Worm (Caenorhabditis elegans) whole organism, young adult: ENCODE results near the gene C37C3.18.

Experiments used
- B0019.2 ChIP-seq: fragments of 200-800 bp; sonication (Bioruptor generic); conservative IDR thresholded peaks from 2 replicates; pipeline ENCODE4 v1.3.6; 2022; ENCODE audit warnings: missing genetic modification reagents, missing genetic modification characterization, missing compliant biosample characterization
- D2030.7 ChIP-seq: fragments of 200-800 bp; sonication (Bioruptor generic); IDR thresholded peaks from 2 replicates; pipeline ENCODE4 v1.3.6; 2022; ENCODE audit warnings: missing genetic modification reagents, missing genetic modification characterization, missing compliant biosample characterization
- F33H1.4 ChIP-seq: fragments of 200-800 bp; sonication (Bioruptor generic); IDR thresholded peaks from 2 replicates; pipeline ENCODE4 v1.3.6; 2022; ENCODE audit warnings: missing genetic modification reagents, missing genetic modification characterization, missing compliant biosample characterization
- T07F8.4 ChIP-seq: sonication (generic microtip); optimal IDR thresholded peaks from 2 replicates; lab custom pipeline; 2016; ENCODE audit warnings: mild to moderate bottlenecking, missing genetic modification characterization, moderate library complexity, missing compliant biosample characterization
- T26A5.8 ChIP-seq: sonication (generic microtip); optimal IDR thresholded peaks from 2 replicates; lab custom pipeline; 2016; ENCODE audit warnings: missing genetic modification characterization, missing compliant biosample characterization
- Y53G8AR.9 ChIP-seq: fragments of 200-800 bp; sonication (Bioruptor generic); conservative IDR thresholded peaks from 2 replicates; pipeline ENCODE4 v1.3.6; 2022; ENCODE audit warnings: missing genetic modification reagents, missing genetic modification characterization, missing compliant biosample characterization
- Y95B8A.8 ChIP-seq: fragments of 200-800 bp; sonication (Bioruptor generic); IDR thresholded peaks from 2 replicates; pipeline ENCODE4 v1.3.6; 2022; ENCODE audit warnings: missing genetic modification reagents, missing genetic modification characterization, missing compliant biosample characterization
- ama-1 ChIP-seq, 3 experiments: fragments of 150-350 bp in 1 of 3; sonication (generic microtip) in 2 of 3; optimal IDR thresholded peaks; 2 replicates each; lab custom pipeline; 2014 to 2018; ENCODE audit warnings: missing biosample characterization in 2 of 3, missing genetic modification characterization in 2 of 3, missing genetic modification reagents in 2 of 3
- aptf-3 ChIP-seq: fragments of 200-800 bp; sonication (Bioruptor generic); IDR thresholded peaks from 2 replicates; pipeline ENCODE4 v1.3.6; 2022; ENCODE audit warnings: missing genetic modification characterization, missing compliant biosample characterization
- atf-7 ChIP-seq: sonication (generic microtip); optimal IDR thresholded peaks from 2 replicates; lab custom pipeline; 2017; ENCODE audit warnings: mild to moderate bottlenecking, missing genetic modification characterization, missing compliant biosample characterization
- athp-1 ChIP-seq: sonication (generic microtip); optimal IDR thresholded peaks from 2 replicates; lab custom pipeline; 2017; ENCODE audit warnings: mild to moderate bottlenecking, missing genetic modification characterization, missing compliant biosample characterization
- attf-6 ChIP-seq: fragments of 200-800 bp; sonication (Bioruptor generic); IDR thresholded peaks from 2 replicates; pipeline ENCODE4 v1.3.6; 2022; ENCODE audit warnings: missing genetic modification reagents, missing genetic modification characterization, missing compliant biosample characterization
- ccch-3 ChIP-seq: fragments of 200-800 bp; sonication (Bioruptor generic); optimal IDR thresholded peaks from 2 replicates; lab custom pipeline; 2018; ENCODE audit warnings: mild to moderate bottlenecking, missing genetic modification characterization, missing compliant biosample characterization
- cebp-1 ChIP-seq, 2 experiments: fragments of 200-800 bp in 1 of 2; sonication (Bioruptor generic) in 1 of 2; sonication (generic microtip) in 1 of 2; IDR thresholded peaks in 1 of 2; optimal IDR thresholded peaks in 1 of 2; 2 replicates each; pipeline versions ENCODE4 v1.3.6 to Lab custom; 2017 to 2022; ENCODE audit warnings: missing compliant biosample characterization in 2 of 2, missing genetic modification characterization in 2 of 2, mild to moderate bottlenecking in 1 of 2, missing genetic modification reagents in 1 of 2, moderate library complexity in 1 of 2
- dpl-1 ChIP-seq: fragments of 150-350 bp; optimal IDR thresholded peaks from 2 replicates; lab custom pipeline; 2014; ENCODE audit warnings: missing biosample characterization, missing genetic modification reagents, missing genetic modification characterization
- efl-1 ChIP-seq: fragments of 150-350 bp; optimal IDR thresholded peaks from 2 replicates; lab custom pipeline; 2014; ENCODE audit warnings: missing biosample characterization, missing genetic modification reagents, missing genetic modification characterization
- egl-18 ChIP-seq: fragments of 200-800 bp; sonication (Bioruptor generic); IDR thresholded peaks from 2 replicates; pipeline ENCODE4 v1.3.6; 2022; ENCODE audit warnings: missing genetic modification reagents, missing genetic modification characterization, missing compliant biosample characterization
- ekl-4 ChIP-seq: fragments of 200-800 bp; sonication (Bioruptor generic); IDR thresholded peaks from 2 replicates; pipeline ENCODE4 v1.3.6; 2022; ENCODE audit warnings: missing genetic modification reagents, missing genetic modification characterization, missing compliant biosample characterization
- fkh-3 ChIP-seq: sonication (generic microtip); optimal IDR thresholded peaks from 2 replicates; lab custom pipeline; 2016; ENCODE audit warnings: mild to moderate bottlenecking, missing genetic modification characterization, missing compliant biosample characterization
- gei-17 ChIP-seq: fragments of 200-800 bp; sonication (Bioruptor generic); optimal IDR thresholded peaks from 2 replicates; lab custom pipeline; 2018; ENCODE audit warnings: mild to moderate bottlenecking, missing genetic modification characterization, missing compliant biosample characterization
- hlh-26 ChIP-seq: fragments of 200-800 bp; sonication (Bioruptor generic); conservative IDR thresholded peaks from 2 replicates; pipeline ENCODE4 v1.3.6; 2022; ENCODE audit warnings: missing genetic modification reagents, missing genetic modification characterization, missing compliant biosample characterization
- hmg-20 ChIP-seq: fragments of 200-800 bp; sonication (Bioruptor generic); IDR thresholded peaks from 2 replicates; pipeline ENCODE4 v1.3.6; 2022; ENCODE audit warnings: missing genetic modification reagents, missing genetic modification characterization, missing compliant biosample characterization
- hrde-1 ChIP-seq: sonication (generic microtip); optimal IDR thresholded peaks from 2 replicates; lab custom pipeline; 2016; ENCODE audit warnings: missing genetic modification characterization, mild to moderate bottlenecking, missing compliant biosample characterization, moderate library complexity, missing genotype, missing genetic modification reagents, borderline replicate concordance
- hsf-1 ChIP-seq: fragments of 200-800 bp; sonication (Bioruptor generic); IDR thresholded peaks from 2 replicates; pipeline ENCODE4 v1.3.6; 2022; ENCODE audit warnings: missing genetic modification reagents, missing genetic modification characterization, missing compliant biosample characterization
- lin-26 ChIP-seq: fragments of 200-800 bp; sonication (Bioruptor generic); IDR thresholded peaks from 2 replicates; pipeline ENCODE4 v1.3.6; 2022; ENCODE audit warnings: missing genetic modification reagents, missing genetic modification characterization, missing compliant biosample characterization
- lin-40 ChIP-seq: sonication (generic microtip); optimal IDR thresholded peaks from 2 replicates; lab custom pipeline; 2016; ENCODE audit warnings: missing genetic modification characterization, mild to moderate bottlenecking, missing compliant biosample characterization, missing genotype, missing genetic modification reagents
- lir-1 ChIP-seq: fragments of 200-800 bp; sonication (Bioruptor generic); conservative IDR thresholded peaks from 2 replicates; pipeline ENCODE4 v1.3.6; 2022; ENCODE audit warnings: missing genetic modification reagents, missing genetic modification characterization, missing compliant biosample characterization
- madf-6 ChIP-seq: fragments of 200-800 bp; sonication (Bioruptor generic); IDR thresholded peaks from 2 replicates; pipeline ENCODE4 v1.3.6; 2022; ENCODE audit warnings: missing genetic modification reagents, missing genetic modification characterization, missing compliant biosample characterization
- mcd-1 ChIP-seq: fragments of 200-800 bp; sonication (Bioruptor generic); IDR thresholded peaks from 2 replicates; pipeline ENCODE4 v1.3.6; 2022; ENCODE audit warnings: missing genetic modification reagents, missing genetic modification characterization, missing compliant biosample characterization
- nfyb-1 ChIP-seq: fragments of 200-800 bp; sonication (Bioruptor generic); IDR thresholded peaks from 2 replicates; pipeline ENCODE4 v1.3.6; 2022; ENCODE audit warnings: missing genetic modification reagents, missing genetic modification characterization, missing compliant biosample characterization
- pbrm-1 ChIP-seq: fragments of 200-800 bp; sonication (Bioruptor generic); IDR thresholded peaks from 2 replicates; pipeline ENCODE4 v1.3.6; 2022; ENCODE audit warnings: missing genetic modification reagents, missing genetic modification characterization, missing compliant biosample characterization
- sptf-2 ChIP-seq: fragments of 200-800 bp; sonication (Bioruptor generic); optimal IDR thresholded peaks from 2 replicates; lab custom pipeline; 2018; ENCODE audit warnings: mild to moderate bottlenecking, missing genetic modification characterization, missing compliant biosample characterization
- zfh-2 ChIP-seq: fragments of 200-800 bp; sonication (Bioruptor generic); conservative IDR thresholded peaks from 2 replicates; pipeline ENCODE4 v1.3.6; 2022; ENCODE audit warnings: missing genetic modification reagents, missing genetic modification characterization, missing compliant biosample characterization
- zim-3 ChIP-seq: sonication (generic microtip); optimal IDR thresholded peaks from 2 replicates; lab custom pipeline; 2017; ENCODE audit warnings: mild to moderate bottlenecking, missing genetic modification characterization, moderate library complexity, missing compliant biosample characterization
- ztf-18 ChIP-seq: sonication (generic microtip); optimal IDR thresholded peaks from 2 replicates; lab custom pipeline; 2016; ENCODE audit warnings: missing genotype, mild to moderate bottlenecking, missing genetic modification characterization, missing compliant biosample characterization
- ztf-25 ChIP-seq: fragments of 200-800 bp; sonication (Bioruptor generic); IDR thresholded peaks from 2 replicates; pipeline ENCODE4 v1.3.6; 2022; ENCODE audit warnings: missing genetic modification reagents, missing genetic modification characterization, missing compliant biosample characterization
- ztf-26 ChIP-seq: sonication (generic microtip); optimal IDR thresholded peaks from 2 replicates; lab custom pipeline; 2017; ENCODE audit warnings: missing genetic modification characterization, missing compliant biosample characterization

The C37C3.18 gene

ce11 chrV:7854603-7855002 lies at the start of gene C37C3.18, which contains the start of gene C37C3.9 (continued):
- TF ChIP-seq hlh-26 (no peak), dpl-1 (GFP tag; lab: Kevin White, UChicago) (no peak), lin-26 (GFP tag; lab: Robert Waterston, UW) (no peak), ama-1 (optimal IDR thresholded peaks at IDR 0.05; lab: Kevin White, UChicago) (no peak), ama-1 (GFP tag; optimal IDR thresholded peaks at IDR 0.05; lab: Kevin White, UChicago) (no peak), F33H1.4 (GFP tag; lab: Robert Waterston, UW) (no peak), hmg-20 (GFP tag; lab: Robert Waterston, UW) (no peak), atf-7 (tag; lab: Kevin White, UChicago) (peak; percentile 91), aptf-3 (GFP tag; lab: Robert Waterston, UW) (no peak), zfh-2 (GFP tag; lab: Robert Waterston, UW) (peak; percentile 93), egl-18 (GFP tag; lab: Robert Waterston, UW) (no peak), pbrm-1 (GFP tag; lab: Robert Waterston, UW) (peak; percentile 54; the same call in 1 of the 2 replicates), nfyb-1 (peak; percentile 86), athp-1 (no peak), gei-17 (GFP tag; lab: Kevin White, UChicago) (no peak), D2030.7 (no peak), hsf-1 (0 out of 2 replicates have a peak, but pooled peaks have one; percentile 32), ztf-18 (tag; lab: Kevin White, UChicago) (no peak), madf-6 (GFP tag; lab: Robert Waterston, UW) (peak; percentile 5; the same call in 1 of the 2 replicates), Y53G8AR.9 (GFP tag; lab: Robert Waterston, UW) (0 out of 2 replicates have a peak, but pooled peaks have one; percentile 11), lin-40 (tag; lab: Kevin White, UChicago) (peak; percentile 48), sptf-2 (GFP tag; lab: Kevin White, UChicago) (no peak), ccch-3 (GFP tag; lab: Kevin White, UChicago) (no peak), attf-6 (GFP tag; lab: Robert Waterston, UW) (no peak), zim-3 (tag; lab: Kevin White, UChicago) (no peak), efl-1 (GFP tag; lab: Kevin White, UChicago) (no peak), T26A5.8 (no peak), hrde-1 (tag; lab: Kevin White, UChicago) (no peak), lir-1 (GFP tag; lab: Robert Waterston, UW) (no peak), ztf-25 (GFP tag; lab: Robert Waterston, UW) (no peak)

ce11 chrV:7806629-7807028 lies 48.2 kb upstream of the C37C3.18 start:
- TF ChIP-seq fkh-3 (tag; lab: Kevin White, UChicago) (no peak), hrde-1 (tag; lab: Kevin White, UChicago) (no peak), T07F8.4 (tag; lab: Kevin White, UChicago) (no peak), Y95B8A.8 (GFP tag; lab: Robert Waterston, UW) (no peak), F33H1.4 (GFP tag; lab: Robert Waterston, UW) (no peak), mcd-1 (no peak), ekl-4 (GFP tag; lab: Robert Waterston, UW) (no peak), cebp-1 (GFP tag; IDR thresholded peaks at IDR 0.05; lab: Robert Waterston, UW) (no peak), cebp-1 (tag; optimal IDR thresholded peaks at IDR 0.05; lab: Kevin White, UChicago) (no peak), ztf-26 (tag; lab: Kevin White, UChicago) (no peak), B0019.2 (no peak)
